Fruit fly (Drosophila melanogaster): ENCODE data around the gene Fntb.

Fntb gene

dm6 chr3R:16449187-16449973, 16.6 kb downstream of the Fntb start (continued):
- TF ChIP-seq woc (GFP tag; optimal IDR thresholded peaks at IDR 0.05) (peak; percentile 70), Hr83 (GFP tag; optimal IDR thresholded peaks at IDR 0.05; ENCODE audit: poor library complexity, severe bottlenecking) (peak; percentile 71), sv (GFP tag; optimal IDR thresholded peaks at IDR 0.05) (peak; percentile 47), dsf (GFP tag; optimal IDR thresholded peaks at IDR 0.05; ENCODE audit: borderline replicate concordance) (no peak), dmrt93B (GFP tag; optimal IDR thresholded peaks at IDR 0.05) (no peak), lola (GFP tag; optimal IDR thresholded peaks at IDR 0.05) (no peak), usp (GFP tag; optimal IDR thresholded peaks at IDR 0.05) (no peak)

DNA sequence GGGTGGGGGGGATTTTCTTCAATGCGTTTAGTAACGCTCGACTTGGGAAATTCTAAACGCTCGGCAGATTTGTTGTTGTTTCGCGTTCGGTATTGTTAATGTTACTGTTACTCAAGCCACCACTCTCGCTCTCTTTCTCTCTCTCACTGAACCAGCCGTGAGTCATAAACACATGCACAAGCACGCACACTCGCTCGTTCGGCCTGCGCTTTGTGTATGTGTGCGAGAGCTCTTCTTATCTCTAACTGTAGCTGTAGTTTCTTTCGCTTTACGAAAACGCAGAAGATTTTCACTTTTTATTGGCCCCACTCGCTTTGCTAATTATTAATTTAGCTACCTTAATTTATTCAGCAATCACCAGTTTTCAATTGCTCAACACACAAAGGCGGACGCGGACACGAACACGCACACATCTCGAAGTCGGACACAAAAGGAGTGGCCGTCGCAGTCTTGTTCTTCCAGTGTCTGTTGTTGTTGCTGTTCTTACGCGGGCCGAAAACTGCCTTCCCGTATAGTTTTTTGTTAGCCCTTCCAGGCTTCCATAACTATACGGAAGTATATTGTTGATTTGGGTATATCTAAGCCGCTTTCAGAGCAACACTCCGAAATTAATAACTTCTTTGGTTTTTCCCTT, 20.3 kb downstream of the Fntb start:
- no peak for TF ChIP-seq Hr83 (GFP tag; optimal IDR thresholded peaks at IDR 0.05; ENCODE audit: poor library complexity, severe bottlenecking)
- no peak for TF ChIP-seq Myc (optimal IDR thresholded peaks at IDR 0.05)
- TF ChIP-seq Rel (GFP tag; optimal IDR thresholded peaks at IDR 0.05), result no peak
- TF ChIP-seq Rel (tag; optimal IDR thresholded peaks at IDR 0.05), result peak; percentile 52
- TF ChIP-seq Hr78 (GFP tag; optimal IDR thresholded peaks at IDR 0.05), result no peak
- TF ChIP-seq woc (GFP tag; optimal IDR thresholded peaks at IDR 0.05), result no peak
- peak; percentile 90 for TF ChIP-seq Jra (GFP tag; optimal IDR thresholded peaks at IDR 0.05)
- TF ChIP-seq dl (GFP tag; optimal IDR thresholded peaks at IDR 0.05; ENCODE audit: insufficient read depth in 1 of 2, partially characterized antibody in 2 of 2), result peak; percentile 13 to 50
- peak; percentile 36 for TF ChIP-seq N (GFP tag; optimal IDR thresholded peaks at IDR 0.05)
- no peak for TF ChIP-seq CG9705 (GFP tag; optimal IDR thresholded peaks at IDR 0.05)
- no peak for TF ChIP-seq jim (GFP tag; optimal IDR thresholded peaks at IDR 0.05)
- peak; percentile 67 for TF ChIP-seq Dif (GFP tag; optimal IDR thresholded peaks at IDR 0.05; ENCODE audit: partially characterized antibody)
- TF ChIP-seq psq (GFP tag; optimal IDR thresholded peaks at IDR 0.05), result peak; percentile 15
- no peak for TF ChIP-seq fru (GFP tag; optimal IDR thresholded peaks at IDR 0.05)
- no peak for TF ChIP-seq br (GFP tag; optimal IDR thresholded peaks at IDR 0.05)

- TF ChIP-seq Hr83 (GFP tag; optimal IDR thresholded peaks at IDR 0.05; ENCODE audit: poor library complexity, severe bottlenecking) (peak; percentile 58), usp (GFP tag; optimal IDR thresholded peaks at IDR 0.05) (no peak), br (GFP tag; optimal IDR thresholded peaks at IDR 0.05) (no peak), ey (GFP tag; optimal IDR thresholded peaks at IDR 0.05) (no peak), Hnf4 (GFP tag; optimal IDR thresholded peaks at IDR 0.05) (no peak), dmrt93B (GFP tag; optimal IDR thresholded peaks at IDR 0.05) (no peak), Rel (GFP tag; optimal IDR thresholded peaks at IDR 0.05) (no peak), Rel (tag; optimal IDR thresholded peaks at IDR 0.05) (peak; percentile 8), brk (GFP tag; optimal IDR thresholded peaks at IDR 0.05) (no peak), woc (GFP tag; optimal IDR thresholded peaks at IDR 0.05) (no peak), Vsx2 (GFP tag; optimal IDR thresholded peaks at IDR 0.05; ENCODE audit: partially characterized antibody) (peak; percentile 48)
Observed at dm6 chr3R:16453597-16453996, 20.8 kb downstream of the Fntb start, which contains the start of gene Pak3. Gene Pak3, minus strand, starts transcription at chr3R:16453821.

DNA sequence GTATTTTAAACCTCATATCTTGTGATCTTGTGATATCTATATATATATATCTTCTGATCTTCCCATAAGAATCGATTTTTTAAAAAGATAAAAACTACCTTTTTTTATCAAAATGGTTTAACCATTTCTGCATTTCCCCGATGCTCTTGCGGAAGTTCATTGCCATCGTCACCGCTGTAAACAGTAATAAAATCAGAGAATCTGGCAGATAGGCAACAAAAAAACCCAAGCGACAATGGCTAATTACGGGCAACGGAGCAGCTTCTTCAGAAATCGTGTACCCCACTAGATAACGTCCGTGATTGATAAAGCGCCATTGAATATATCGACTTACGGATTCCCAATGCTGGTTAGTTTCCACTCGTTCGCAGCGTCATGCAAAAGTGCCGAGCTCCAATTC, 21.4 kb downstream of the Fntb start, which contains the start of gene CG10405:
TSS of gene CG10405 (plus strand) at position 301 of the 400 bp plus-strand sequence.
- TF ChIP-seq pan (optimal IDR thresholded peaks at IDR 0.05) (no peak), dl (GFP tag; optimal IDR thresholded peaks at IDR 0.05; ENCODE audit: insufficient read depth in 1 of 2, partially characterized antibody in 2 of 2) (no peak), tai (GFP tag; optimal IDR thresholded peaks at IDR 0.05) (no peak), OdsH (GFP tag; optimal IDR thresholded peaks at IDR 0.05) (no peak), Jra (GFP tag; optimal IDR thresholded peaks at IDR 0.05) (no peak), Rel (GFP tag; optimal IDR thresholded peaks at IDR 0.05) (no peak), Rel (tag; optimal IDR thresholded peaks at IDR 0.05) (no peak), foxo (GFP tag; optimal IDR thresholded peaks at IDR 0.05) (no peak), h (GFP tag; optimal IDR thresholded peaks at IDR 0.05) (no peak), Dif (GFP tag; optimal IDR thresholded peaks at IDR 0.05; ENCODE audit: partially characterized antibody) (no peak), br (GFP tag; optimal IDR thresholded peaks at IDR 0.05) (no peak), brk (GFP tag; optimal IDR thresholded peaks at IDR 0.05) (no peak), lola (GFP tag; optimal IDR thresholded peaks at IDR 0.05) (no peak), psq (GFP tag; optimal IDR thresholded peaks at IDR 0.05) (no peak), rgr (GFP tag; optimal IDR thresholded peaks at IDR 0.05) (no peak)

All from whole organism, wandering third instar larva.